Fruit fly (Drosophila melanogaster): ENCODE measurements around the gene Ip259.

The Ip259 gene

DNA sequence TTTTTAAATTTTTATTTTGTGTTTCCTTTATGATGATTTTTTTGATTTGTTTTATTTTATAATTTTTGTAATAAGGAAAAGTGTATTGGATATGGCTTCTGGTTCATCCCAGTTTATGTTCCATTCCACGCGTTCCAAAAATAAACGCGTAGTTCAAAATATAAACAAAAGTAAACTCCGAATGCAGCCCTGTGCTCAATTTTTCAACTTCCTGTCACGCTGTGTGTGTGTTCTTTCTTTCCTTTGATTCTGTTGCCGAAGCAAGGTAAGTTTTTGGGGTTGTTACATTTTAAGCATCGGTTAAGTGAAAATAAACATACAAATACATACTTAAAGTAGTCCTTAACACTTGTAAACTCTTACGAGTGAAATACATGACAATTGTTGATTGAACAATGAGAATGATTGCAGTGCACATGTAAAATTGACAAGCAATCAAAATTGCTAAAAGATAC, at the start of gene Ip259, which contains the start of gene RpS27A:
TSS of gene Ip259 (plus strand) at position 231 of the 455 bp plus-strand sequence.
TSS of gene RpS27A (plus strand) at position 231 of the 455 bp plus-strand sequence.
- TF ChIP-seq CG17801 (GFP tag; optimal IDR thresholded peaks at IDR 0.05; ENCODE audit: partially characterized antibody), result peak; percentile 83

DNA sequence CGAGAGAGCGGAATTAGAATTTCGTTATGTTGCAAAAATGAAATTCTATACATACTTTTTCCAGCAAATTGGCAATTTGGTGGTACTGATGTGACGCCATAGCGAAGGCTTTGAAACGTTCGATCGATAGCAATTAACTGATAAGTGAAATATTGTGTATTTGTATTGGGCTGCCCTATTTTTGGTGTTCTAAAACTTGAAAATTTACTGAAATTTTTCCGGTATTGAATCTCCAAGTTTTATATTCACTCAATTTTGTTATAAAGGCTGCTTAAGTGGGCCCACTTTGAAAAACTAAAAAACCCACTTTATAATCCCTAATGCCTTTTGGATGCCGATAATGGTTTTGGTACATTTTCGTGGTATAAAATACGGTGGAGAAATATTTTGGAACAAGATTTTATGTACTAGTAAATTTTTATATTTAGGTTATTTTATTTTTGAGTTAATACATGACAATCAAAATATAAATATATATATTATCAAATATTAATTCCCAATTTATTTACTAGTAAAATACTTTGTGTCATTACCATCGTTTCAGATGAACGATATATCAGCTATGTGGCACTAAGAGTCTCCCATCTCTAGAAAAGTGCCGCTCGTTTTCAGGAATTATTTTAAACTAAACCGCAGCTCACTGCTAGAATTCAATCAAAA, 45.6 kb upstream of the Ip259 start, which contains the start of the genes Cand1 and pim:
TSS of gene Cand1 (minus strand) at position 300 of the 660 bp plus-strand sequence.
TSS of gene pim (plus strand) at position 582 of the 660 bp plus-strand sequence.
- TF ChIP-seq CG17801 (GFP tag; optimal IDR thresholded peaks at IDR 0.05; ENCODE audit: partially characterized antibody), result no peak

DNA sequence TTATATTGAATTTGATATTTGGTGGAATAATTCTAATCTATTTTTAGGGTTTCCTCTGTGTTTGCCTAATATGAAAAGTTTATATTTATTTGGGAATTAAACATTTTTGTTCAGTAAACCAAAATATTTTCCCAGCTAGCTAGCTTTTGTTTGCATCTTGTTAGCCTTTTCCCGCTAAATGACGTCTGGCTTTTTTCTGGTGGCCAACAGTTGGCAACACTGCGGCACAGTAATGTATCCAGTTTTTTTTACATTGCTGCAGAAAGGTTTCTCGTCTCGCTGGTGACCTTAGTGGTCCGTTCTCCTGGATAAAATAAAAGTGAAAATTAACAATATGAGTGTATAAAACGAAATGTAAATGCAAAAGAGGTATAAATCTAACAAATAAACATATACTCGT, 43.9 kb upstream of the Ip259 start, which contains the start of gene lft:
TSS of gene lft (plus strand) at position 243 of the 400 bp plus-strand sequence.
- no peak for TF ChIP-seq CG17801 (GFP tag; optimal IDR thresholded peaks at IDR 0.05; ENCODE audit: partially characterized antibody)

DNA sequence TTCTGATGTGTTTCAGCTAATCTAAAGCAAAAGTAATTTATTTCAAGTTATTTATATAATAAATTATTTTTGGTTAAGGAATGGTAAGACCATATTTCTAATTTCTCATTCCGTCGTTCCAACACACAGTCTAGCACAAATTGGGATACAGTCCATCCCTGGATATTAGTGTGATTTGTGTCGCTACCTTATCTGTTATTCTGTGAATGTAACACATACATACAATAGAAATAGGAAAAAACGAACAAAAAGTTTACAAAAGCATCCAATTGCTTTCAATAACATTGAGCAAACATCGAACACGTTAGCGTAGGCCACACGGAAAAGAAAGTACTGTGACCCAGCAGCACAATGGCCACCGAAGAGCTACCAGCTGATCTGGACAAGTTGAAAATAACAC, 41.6 kb upstream of the Ip259 start, which contains the start of gene CG5056:
TSS of gene CG5056 (plus strand) at position 168 of the 400 bp plus-strand sequence.
- peak; percentile 67 for TF ChIP-seq CG17801 (GFP tag; optimal IDR thresholded peaks at IDR 0.05; ENCODE audit: partially characterized antibody)

DNA sequence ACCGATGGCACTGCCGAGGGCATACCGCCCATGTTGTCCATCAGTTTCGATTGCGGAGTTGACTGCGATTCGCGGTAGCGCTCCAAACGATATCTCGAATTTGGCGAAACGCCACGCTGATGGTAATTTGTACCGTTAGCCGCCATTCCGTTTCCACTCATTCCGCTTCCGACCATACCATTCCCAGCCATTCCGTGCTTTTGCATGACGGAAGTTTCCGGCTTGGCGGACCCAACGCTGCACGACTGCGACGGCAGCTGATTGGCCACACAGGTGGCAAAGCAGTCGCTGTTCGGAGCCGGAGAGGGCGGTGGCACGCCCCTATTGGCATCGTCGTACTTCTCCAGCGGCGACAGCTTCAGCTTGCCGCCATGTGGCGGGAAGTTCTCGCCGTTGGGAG, 35.9 kb upstream of the Ip259 start:
- TF ChIP-seq CG17801 (GFP tag; optimal IDR thresholded peaks at IDR 0.05; ENCODE audit: partially characterized antibody), result no peak

DNA sequence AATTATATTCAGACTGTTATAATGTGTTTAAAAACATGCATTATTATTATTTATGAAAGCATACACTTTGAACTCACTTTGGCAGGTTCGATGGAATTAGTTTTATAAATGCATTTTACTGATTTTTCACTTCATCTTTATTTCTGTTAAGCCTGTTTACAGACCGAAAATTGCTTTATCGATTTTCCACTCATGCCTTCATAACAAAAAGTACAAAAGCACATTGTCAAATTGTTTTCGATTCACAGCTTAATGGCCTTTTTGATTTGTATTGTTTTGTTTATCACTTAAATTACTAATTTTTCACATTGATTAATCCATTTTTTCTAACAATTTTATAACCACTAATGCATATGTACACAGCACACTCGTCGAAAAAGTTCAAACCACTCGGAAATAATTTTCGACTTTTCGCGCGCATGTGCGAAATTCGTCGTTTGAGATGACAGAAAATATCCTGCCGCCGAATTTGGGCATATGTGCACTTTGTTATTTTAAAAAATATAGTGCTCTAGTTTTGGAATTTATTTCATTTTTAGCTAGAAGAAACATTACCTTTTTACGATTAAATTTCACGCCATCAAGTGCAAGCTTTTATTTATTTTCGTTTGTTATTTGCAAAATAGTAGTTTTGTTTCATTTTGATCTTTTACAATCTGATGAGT, 34.4 kb upstream of the Ip259 start, which contains the start of gene rho-5:
TSS of gene rho-5 (minus strand) at position 296 of the 665 bp plus-strand sequence.
- TF ChIP-seq CG17801 (GFP tag; optimal IDR thresholded peaks at IDR 0.05; ENCODE audit: partially characterized antibody), result no peak

DNA sequence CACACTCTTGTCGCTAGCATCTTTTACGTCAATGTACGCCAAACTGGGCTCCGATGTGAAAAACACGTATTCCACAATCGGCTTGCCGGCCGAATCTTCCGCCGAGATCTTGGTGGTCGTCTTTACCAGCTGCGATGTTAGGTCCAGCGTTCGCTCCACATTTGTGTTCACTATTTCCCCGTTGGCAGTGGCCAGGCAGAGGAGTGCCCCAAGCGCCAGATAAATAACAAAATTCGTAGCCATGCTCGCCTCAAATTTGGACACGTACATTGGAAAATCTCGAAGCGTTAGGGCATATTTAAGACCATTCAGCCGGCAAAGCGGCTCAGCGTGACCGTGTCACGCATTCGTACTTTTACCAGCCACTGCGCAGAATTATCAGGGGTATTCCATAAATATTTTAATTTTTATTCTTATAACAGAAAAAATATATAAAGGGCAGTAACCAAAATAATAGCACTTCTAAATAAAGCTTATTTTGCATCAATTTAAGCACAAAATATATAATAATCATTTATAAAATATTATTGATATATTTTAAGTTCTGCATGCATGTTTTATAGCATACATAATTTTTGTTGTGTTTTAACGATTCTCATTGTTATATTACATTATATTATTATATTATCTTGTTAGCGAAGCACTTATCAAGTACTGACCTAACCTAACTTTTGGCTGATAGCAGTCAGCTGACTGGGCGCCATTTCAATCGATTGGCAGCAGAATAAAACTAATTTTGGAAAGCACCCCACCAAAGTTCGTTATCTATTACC, 32.5 kb upstream of the Ip259 start, which contains the start of the genes CG33303 and dpr19:
TSS of gene CG33303 (minus strand) at position 294 of the 773 bp plus-strand sequence.
TSS of gene dpr19 (plus strand) at position 705 of the 773 bp plus-strand sequence.
- TF ChIP-seq CG17801 (GFP tag; optimal IDR thresholded peaks at IDR 0.05; ENCODE audit: partially characterized antibody), result peak; percentile 59

DNA sequence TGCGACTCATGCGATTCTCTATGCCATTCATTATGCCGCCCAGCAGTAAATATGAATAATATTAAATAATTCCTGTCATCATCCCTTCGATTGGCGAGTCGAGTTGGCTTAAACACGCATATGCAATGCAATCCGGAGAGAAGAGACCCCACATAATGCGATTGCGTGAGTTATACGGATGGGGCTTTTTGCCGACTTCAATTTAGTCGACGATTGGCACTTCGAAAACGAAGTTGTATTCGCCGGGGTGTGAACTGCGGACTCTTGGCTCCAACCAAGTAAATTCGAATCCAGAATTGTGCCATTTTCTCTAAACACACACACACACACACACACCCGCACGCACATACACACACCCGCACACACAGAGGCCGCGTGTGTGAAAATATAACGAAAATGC, 31.9 kb upstream of the Ip259 start:
- no peak for TF ChIP-seq CG17801 (GFP tag; optimal IDR thresholded peaks at IDR 0.05; ENCODE audit: partially characterized antibody)

DNA sequence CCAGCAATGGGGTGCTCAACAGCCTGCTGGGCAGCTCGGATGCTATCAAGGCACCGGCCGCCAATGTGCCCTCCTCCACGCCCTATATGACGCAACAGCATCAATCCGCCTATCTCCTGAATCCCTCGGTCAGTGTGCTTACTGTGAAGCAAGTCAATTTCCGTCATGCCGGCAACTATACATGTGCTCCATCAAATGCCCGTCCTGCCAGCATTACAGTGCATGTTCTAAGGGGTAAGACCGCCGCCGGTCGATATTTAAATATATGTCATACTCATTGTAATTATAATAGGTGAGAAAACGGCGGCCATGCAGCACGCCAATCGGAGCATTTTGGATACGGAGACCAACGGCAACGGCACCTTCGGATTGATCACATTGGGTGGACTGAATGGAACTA, 29.5 kb upstream of the Ip259 start:
- no peak for TF ChIP-seq CG17801 (GFP tag; optimal IDR thresholded peaks at IDR 0.05; ENCODE audit: partially characterized antibody)

DNA sequence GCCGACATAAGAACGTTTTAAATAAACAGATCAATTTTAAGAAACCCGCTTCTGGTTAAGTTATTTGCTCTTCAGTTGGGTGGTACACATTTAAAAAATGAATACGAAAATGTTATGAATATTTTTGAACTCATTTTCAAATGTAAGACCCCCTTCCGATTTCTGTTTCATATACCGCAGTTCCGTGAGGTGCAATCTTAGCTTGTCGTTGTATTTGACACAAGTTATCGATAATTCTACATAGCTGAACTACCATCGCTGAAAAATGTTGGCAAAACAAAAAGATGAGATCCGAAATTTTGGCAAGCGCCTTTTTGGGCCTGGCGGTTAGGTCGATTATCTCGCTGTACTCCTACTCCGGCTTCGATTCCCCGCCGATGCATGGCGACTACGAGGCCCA, 28.3 kb upstream of the Ip259 start, which contains the start of gene gny:
TSS of gene gny (plus strand) at position 239 of the 400 bp plus-strand sequence.
- TF ChIP-seq CG17801 (GFP tag; optimal IDR thresholded peaks at IDR 0.05; ENCODE audit: partially characterized antibody), result no peak

DNA sequence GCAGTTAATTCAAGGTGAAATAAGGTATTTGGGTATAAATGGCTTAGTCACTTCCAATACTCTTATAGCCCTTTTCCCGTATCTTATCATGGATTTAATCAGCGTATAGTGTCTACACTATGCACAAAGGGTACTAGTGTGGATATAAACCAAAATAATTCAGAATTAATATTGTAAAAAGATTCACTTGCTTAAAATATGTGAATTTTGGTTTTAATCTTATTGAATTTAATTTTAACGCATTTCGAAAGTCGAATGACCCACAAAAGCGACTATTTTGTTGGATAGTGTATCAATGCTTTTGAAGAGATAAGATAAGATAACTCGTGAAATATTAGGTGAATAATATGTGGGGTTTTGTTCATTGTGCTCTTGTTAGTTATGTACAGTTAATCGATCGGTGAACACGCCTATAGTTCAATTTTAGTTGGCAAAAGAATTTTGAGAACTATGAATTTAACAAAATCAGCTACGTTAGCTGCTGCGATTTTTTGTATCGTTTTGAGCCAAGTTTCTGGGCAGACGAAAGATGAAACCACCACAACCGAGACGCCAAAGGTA, 26.2 kb upstream of the Ip259 start, which contains the start of gene CG5096:
TSS of gene CG5096 (plus strand) at position 374 of the 561 bp plus-strand sequence.
- peak; percentile 33 for TF ChIP-seq CG17801 (GFP tag; optimal IDR thresholded peaks at IDR 0.05; ENCODE audit: partially characterized antibody)

DNA sequence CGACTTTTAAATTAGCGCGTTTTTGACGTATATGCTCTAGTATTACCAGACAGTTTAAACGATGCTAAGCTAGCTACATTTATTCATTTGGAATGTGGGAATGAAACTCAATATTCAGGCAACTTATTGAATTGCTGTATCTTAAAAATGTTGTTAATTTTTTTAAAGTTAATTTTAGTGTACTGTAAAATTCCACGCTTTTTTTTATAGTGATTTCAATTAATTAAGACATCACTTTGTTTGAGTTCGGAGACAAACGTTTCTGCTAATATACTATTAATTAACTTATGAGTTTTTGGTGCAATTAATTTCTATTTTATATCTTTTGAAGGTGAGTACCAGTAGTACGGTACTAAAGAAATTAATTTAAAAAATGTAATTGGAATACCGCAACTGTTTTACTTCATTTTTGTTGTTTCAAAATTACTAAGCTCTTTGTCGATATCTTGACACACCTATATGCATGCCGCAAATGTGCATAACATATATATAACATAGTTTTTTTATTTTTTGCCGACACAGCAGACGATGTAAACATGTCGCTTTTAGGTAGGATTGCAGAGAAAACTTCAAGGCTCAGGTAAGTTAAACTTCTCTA, 21.8 kb upstream of the Ip259 start, which contains the start of the genes Cdk1 and mRpS7:
TSS of gene Cdk1 (minus strand) at position 55 of the 598 bp plus-strand sequence.
TSS of gene mRpS7 (plus strand) at position 455 of the 598 bp plus-strand sequence.
- TF ChIP-seq CG17801 (GFP tag; optimal IDR thresholded peaks at IDR 0.05; ENCODE audit: partially characterized antibody), result peak; percentile 36

DNA sequence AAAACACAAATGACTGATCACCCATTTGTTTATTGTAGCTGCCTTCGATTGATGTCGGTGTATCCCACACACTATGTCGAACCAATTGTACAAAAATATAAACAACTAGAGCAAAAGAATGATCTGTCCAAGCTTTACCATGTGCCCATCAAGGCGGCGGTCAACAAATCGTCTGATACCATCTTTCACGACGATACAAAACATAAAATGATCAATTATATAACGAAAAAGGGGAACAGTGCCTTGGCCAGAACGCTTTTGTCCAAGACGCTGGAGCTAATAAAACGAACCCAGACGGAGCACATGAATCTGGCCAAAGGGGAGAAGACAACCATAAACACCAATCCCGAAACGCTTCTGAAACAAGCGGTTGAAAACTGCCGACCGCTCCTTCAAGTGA, 21.3 kb upstream of the Ip259 start:
- no peak for TF ChIP-seq CG17801 (GFP tag; optimal IDR thresholded peaks at IDR 0.05; ENCODE audit: partially characterized antibody)

Data from ovary, adult (tissue).